Worm (Caenorhabditis elegans) whole organism, midembryonic: ENCODE data around the gene ZK177.12.

Source experiments
- T22C8.4 ChIP-seq: fragments of 200-800 bp; sonication (Bioruptor generic); IDR thresholded peaks from 2 replicates; pipeline ENCODE4 v1.3.6; 2022; ENCODE audit warnings: missing genetic modification characterization, missing compliant biosample characterization
- flt-1 ChIP-seq: fragments of 200-800 bp; sonication (Bioruptor generic); IDR thresholded peaks from 2 replicates; pipeline ENCODE4 v1.3.6; 2022; ENCODE audit warnings: missing genetic modification characterization, missing compliant biosample characterization
- klf-2 ChIP-seq: fragments of 200-800 bp; sonication (Bioruptor generic); conservative IDR thresholded peaks from 2 replicates; pipeline ENCODE4 v1.3.6; 2022; ENCODE audit warnings: missing genetic modification reagents, missing genetic modification characterization, missing compliant biosample characterization
- med-1 ChIP-seq: sonication (generic microtip); optimal IDR thresholded peaks from 2 replicates; lab custom pipeline; 2017; ENCODE audit warnings: missing genetic modification characterization, mild to moderate bottlenecking, missing compliant biosample characterization, antibody characterized with exemption, missing genetic modification reagents; ENCODE audit not compliant: insufficient read depth
- ref-1 ChIP-seq: fragments of 200-800 bp; sonication (Bioruptor generic); conservative IDR thresholded peaks from 2 replicates; pipeline ENCODE4 v1.3.6; 2022; ENCODE audit warnings: missing genetic modification reagents, missing genetic modification characterization, missing compliant biosample characterization
- ztf-23 ChIP-seq: fragments of 200-800 bp; sonication (Bioruptor generic); IDR thresholded peaks from 2 replicates; pipeline ENCODE4 v1.3.6; 2022; ENCODE audit warnings: missing genetic modification reagents, missing genetic modification characterization, missing compliant biosample characterization

DNA sequence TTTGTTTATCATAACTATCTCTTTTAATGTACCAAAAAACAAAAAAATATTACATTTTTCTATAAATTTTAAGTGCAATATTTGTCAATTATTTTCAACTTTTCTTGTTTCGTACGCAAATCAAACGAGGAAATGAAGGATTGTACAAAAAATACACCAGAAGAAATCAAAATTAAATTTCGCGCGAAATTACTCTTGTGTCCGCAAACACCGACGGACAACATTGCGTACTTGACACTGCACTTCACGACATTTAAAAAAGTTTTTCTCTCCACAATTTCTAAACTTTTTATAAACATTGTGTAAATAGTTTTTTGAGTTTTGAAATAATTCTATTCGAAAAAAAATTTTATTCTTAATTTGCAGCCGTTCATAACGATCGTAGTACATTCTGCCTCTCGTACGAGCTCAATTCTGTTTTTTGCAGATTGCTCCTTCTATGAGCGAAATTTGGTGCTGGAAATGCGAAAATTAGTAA lies 47.5 kb upstream of the ZK177.12 start, which contains the start of gene mrps-16:
- TF ChIP-seq klf-2 (GFP tag; lab: Robert Waterston, UW) (no peak), med-1 (GFP tag; lab: Kevin White, UChicago) (no peak), ztf-23 (no peak), ref-1 (GFP tag; lab: Robert Waterston, UW) (no peak), T22C8.4 (GFP tag; lab: Robert Waterston, UW) (no peak), flt-1 (GFP tag; lab: Robert Waterston, UW) (peak; percentile 41; the same call in 1 of the 2 replicates)
